Worm (Caenorhabditis elegans) whole organism, L1 larva: Measurements from ENCODE around the gene srh-56.

Experiments
- C16A3.4 ChIP-seq: fragments of 150-350 bp; optimal IDR thresholded peaks from 2 replicates; lab custom pipeline; 2014; ENCODE audit warnings: missing biosample characterization, missing genetic modification characterization
- blmp-1 ChIP-seq: fragments of 150-350 bp; optimal IDR thresholded peaks from 2 replicates; lab custom pipeline; 2014; ENCODE audit warnings: missing biosample characterization, missing genetic modification characterization
- ceh-90 ChIP-seq: sonication (generic microtip); optimal IDR thresholded peaks from 2 replicates; lab custom pipeline; 2016; ENCODE audit warnings: missing genetic modification characterization, missing compliant biosample characterization
- snpc-4 ChIP-seq: fragments of 150-350 bp; optimal IDR thresholded peaks from 2 replicates; lab custom pipeline; 2014; ENCODE audit warnings: missing biosample characterization, missing genetic modification characterization
- unc-62 ChIP-seq: fragments of 150-350 bp; optimal IDR thresholded peaks from 2 replicates; lab custom pipeline; 2014; ENCODE audit warnings: missing biosample characterization, missing genetic modification reagents, missing genetic modification characterization

DNA sequence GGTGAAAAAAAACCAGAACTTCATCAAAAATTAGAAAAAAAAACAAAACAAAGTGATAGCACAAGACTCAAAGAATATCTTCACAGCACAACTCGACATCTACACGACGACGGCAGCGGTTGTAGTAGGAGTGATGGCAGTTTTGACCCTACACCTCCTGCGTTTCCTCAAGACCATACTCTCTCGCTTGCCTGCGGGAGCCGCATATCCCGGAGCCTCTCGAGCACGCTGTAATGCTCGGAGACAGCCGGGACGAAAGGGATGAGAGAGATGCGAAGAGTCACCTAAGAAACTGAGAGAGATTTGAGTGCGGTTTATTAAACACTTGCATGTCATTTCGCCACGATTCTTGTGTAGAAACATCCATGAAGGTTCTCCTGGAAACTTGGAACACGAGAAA, 37.8 kb downstream of the srh-56 start:
- TF ChIP-seq snpc-4 (no peak), ceh-90 (tag; lab: Kevin White, UChicago) (no peak), blmp-1 (tag; lab: Kevin White, UChicago) (no peak), C16A3.4 (no peak), unc-62 (GFP tag; lab: Kevin White, UChicago) (no peak)
